Fruit fly (Drosophila melanogaster) whole organism, adult: ENCODE measurements around the gene CG14247.

Experiments used
- CG11617 ChIP-seq: fragments of 200-800 bp; sonication (Bioruptor generic); optimal IDR thresholded peaks from 2 replicates; lab custom pipeline; 2017; ENCODE audit warnings: mild to moderate bottlenecking, missing biosample characterization, missing genetic modification reagents, missing genetic modification characterization
- CG14711 ChIP-seq: fragments of 200-800 bp; sonication (Bioruptor generic); optimal IDR thresholded peaks from 2 replicates; lab custom pipeline; 2018; ENCODE audit warnings: missing biosample characterization, mild to moderate bottlenecking, missing genetic modification characterization, moderate library complexity
- CG1620 ChIP-seq: fragments of 200-800 bp; sonication (Bioruptor generic); optimal IDR thresholded peaks from 2 replicates; lab custom pipeline; 2016; ENCODE audit warnings: missing biosample characterization, missing genetic modification characterization
- CG5204 ChIP-seq: fragments of 200-800 bp; sonication (Bioruptor generic); optimal IDR thresholded peaks from 2 replicates; lab custom pipeline; 2016; ENCODE audit warnings: missing biosample characterization, missing genetic modification characterization
- Crg-1 ChIP-seq: fragments of 200-800 bp; sonication (Bioruptor generic); optimal IDR thresholded peaks from 2 replicates; lab custom pipeline; 2016; ENCODE audit warnings: missing biosample characterization, missing genetic modification characterization
- Hr96 ChIP-seq: fragments of 200-800 bp; sonication (Bioruptor generic); optimal IDR thresholded peaks from 2 replicates; lab custom pipeline; 2016; ENCODE audit warnings: missing biosample characterization, missing genetic modification characterization
- Mnt ChIP-seq: fragments of 200-800 bp; sonication (Bioruptor generic); optimal IDR thresholded peaks from 2 replicates; lab custom pipeline; 2016; ENCODE audit warnings: missing biosample characterization, mild to moderate bottlenecking, missing genetic modification characterization
- bab1 ChIP-seq: fragments of 200-800 bp; sonication (Bioruptor generic); optimal IDR thresholded peaks from 3 replicates; lab custom pipeline; 2019; ENCODE audit warnings: missing biosample characterization, mild to moderate bottlenecking, missing genetic modification characterization, moderate library complexity
- cnc ChIP-seq, 2 experiments: fragments of >200 bp; optimal IDR thresholded peaks; 2 replicates each; lab custom pipeline; 2017
- kay ChIP-seq: fragments of 200-800 bp; sonication (Bioruptor generic); peaks from one replicate; lab custom pipeline; 2016; ENCODE audit warnings: missing biosample characterization, missing genetic modification characterization, borderline replicate concordance
- pad ChIP-seq: fragments of 200-800 bp; sonication (Bioruptor generic); optimal IDR thresholded peaks from 3 replicates; lab custom pipeline; 2017; ENCODE audit warnings: missing biosample characterization, missing genetic modification characterization, mild to moderate bottlenecking, moderate library complexity, missing genetic modification reagents
- tj ChIP-seq: fragments of 200-800 bp; sonication (Bioruptor generic); optimal IDR thresholded peaks from 3 replicates; lab custom pipeline; 2017; ENCODE audit warnings: missing biosample characterization, mild to moderate bottlenecking, missing genetic modification characterization, moderate library complexity
- toe ChIP-seq: fragments of 200-800 bp; sonication (Bioruptor generic); optimal IDR thresholded peaks from 2 replicates; lab custom pipeline; 2016; ENCODE audit warnings: missing biosample characterization, missing genetic modification characterization

Gene CG14247

DNA sequence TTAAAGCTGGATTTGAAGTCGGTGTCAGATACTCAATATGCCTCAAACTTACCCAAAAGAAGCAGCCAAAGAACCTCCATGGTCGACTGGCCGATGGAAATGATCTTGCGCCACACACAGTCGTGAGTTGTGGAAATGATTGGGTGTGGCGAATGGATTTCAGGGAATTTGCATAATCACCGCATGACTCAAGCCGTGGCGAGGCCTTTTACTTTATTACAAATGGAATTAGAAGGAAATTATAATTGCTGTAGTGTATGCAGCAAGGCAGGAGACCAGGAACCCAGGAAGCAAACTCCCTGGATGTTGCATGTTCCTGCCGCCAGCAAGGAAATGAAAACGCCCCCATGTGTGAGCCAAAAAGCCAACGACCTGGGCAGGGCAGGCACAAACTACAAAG lies 46.7 kb downstream of the CG14247 start, which contains the start of gene CG42789:
Gene CG42789 (minus strand): TSS at position 101 of the 400 bp plus-strand sequence.
- no peak for TF ChIP-seq CG11617
- TF ChIP-seq Mnt (GFP tag; lab: Kevin White, UChicago), result no peak
- TF ChIP-seq Crg-1 (GFP tag; lab: Kevin White, UChicago), result no peak
- no peak for TF ChIP-seq Hr96 (GFP tag; lab: Kevin White, UChicago)
- no peak for TF ChIP-seq pad
- no peak for TF ChIP-seq cnc (optimal IDR thresholded peaks at IDR 0.05; lab: Kevin White, UChicago)
- no peak for TF ChIP-seq kay (GFP tag; lab: Kevin White, UChicago)
- TF ChIP-seq CG14711 (tag; lab: Kevin White, UChicago), result no peak
- TF ChIP-seq tj (GFP tag; lab: Kevin White, UChicago), result no peak
- TF ChIP-seq toe, result no peak
- no peak for TF ChIP-seq CG1620 (GFP tag; lab: Kevin White, UChicago)
- no peak for TF ChIP-seq CG5204 (GFP tag; lab: Kevin White, UChicago)
- TF ChIP-seq bab1 (GFP tag; lab: Kevin White, UChicago), result no peak
